Fruit fly (Drosophila melanogaster): Measurements from ENCODE around the gene CG42818.

The CG42818 gene

DNA sequence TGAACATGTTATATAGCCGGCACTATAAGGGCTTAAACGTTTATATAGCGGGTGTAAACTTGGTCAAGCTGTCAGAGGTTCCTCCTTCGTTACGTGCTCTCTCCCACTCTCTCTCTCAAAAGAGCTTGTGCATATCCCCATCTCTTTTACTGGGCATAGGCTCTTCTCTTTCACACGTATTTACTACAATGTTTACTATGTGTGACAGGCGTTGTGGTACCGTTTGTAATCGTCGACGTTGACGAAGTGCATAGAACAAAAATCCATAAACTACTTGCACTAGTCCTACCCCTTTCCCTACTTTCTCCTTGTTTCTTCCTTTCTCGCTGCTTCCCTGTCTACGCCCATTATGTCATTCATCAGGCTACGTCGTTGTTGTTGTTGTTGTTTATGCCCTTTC is 35.1 kb downstream of the CG42818 start:
- peak; percentile 24 for TF ChIP-seq CG7101 (tag; optimal IDR thresholded peaks at IDR 0.05)
- TF ChIP-seq pad (GFP tag; optimal IDR thresholded peaks at IDR 0.05): peak; percentile 27
- peak; percentile 74 for TF ChIP-seq cic (GFP tag; optimal IDR thresholded peaks at IDR 0.05)
- TF ChIP-seq Crg-1 (GFP tag; optimal IDR thresholded peaks at IDR 0.05): no peak

DNA sequence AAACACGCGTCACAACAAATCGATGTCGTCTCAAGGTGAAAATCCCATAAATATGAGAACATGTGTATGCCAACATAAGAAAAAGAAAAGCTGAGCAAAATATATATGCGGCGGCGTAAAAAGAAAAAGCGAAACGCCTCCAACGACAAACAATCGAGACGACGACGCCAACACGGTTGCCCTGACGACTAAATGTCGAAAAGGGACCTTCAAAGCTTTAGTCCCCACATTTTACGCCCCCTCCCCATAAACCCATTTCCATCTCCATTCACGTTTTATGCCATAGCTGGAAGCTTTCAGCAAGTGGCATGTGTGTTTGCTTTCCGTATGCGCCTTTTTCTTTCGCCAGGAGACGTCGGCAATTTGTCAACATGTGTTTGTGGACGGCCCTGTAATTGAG is 36.2 kb downstream of the CG42818 start:
- no peak for TF ChIP-seq tj (GFP tag; optimal IDR thresholded peaks at IDR 0.05)
- no peak for TF ChIP-seq CG7045 (GFP tag; optimal IDR thresholded peaks at IDR 0.05)
- no peak for TF ChIP-seq Mnt (GFP tag; optimal IDR thresholded peaks at IDR 0.05)
- no peak for TF ChIP-seq cic (GFP tag; optimal IDR thresholded peaks at IDR 0.05)
- TF ChIP-seq kay (GFP tag; ENCODE audit: borderline replicate concordance): no peak
- TF ChIP-seq toe (GFP tag; optimal IDR thresholded peaks at IDR 0.05): no peak
- TF ChIP-seq Crg-1 (GFP tag; optimal IDR thresholded peaks at IDR 0.05): no peak
- TF ChIP-seq CG5204 (GFP tag; optimal IDR thresholded peaks at IDR 0.05): no peak
- TF ChIP-seq CG33017 (tag; optimal IDR thresholded peaks at IDR 0.05): no peak
- TF ChIP-seq ovo (GFP tag; optimal IDR thresholded peaks at IDR 0.05): no peak

DNA sequence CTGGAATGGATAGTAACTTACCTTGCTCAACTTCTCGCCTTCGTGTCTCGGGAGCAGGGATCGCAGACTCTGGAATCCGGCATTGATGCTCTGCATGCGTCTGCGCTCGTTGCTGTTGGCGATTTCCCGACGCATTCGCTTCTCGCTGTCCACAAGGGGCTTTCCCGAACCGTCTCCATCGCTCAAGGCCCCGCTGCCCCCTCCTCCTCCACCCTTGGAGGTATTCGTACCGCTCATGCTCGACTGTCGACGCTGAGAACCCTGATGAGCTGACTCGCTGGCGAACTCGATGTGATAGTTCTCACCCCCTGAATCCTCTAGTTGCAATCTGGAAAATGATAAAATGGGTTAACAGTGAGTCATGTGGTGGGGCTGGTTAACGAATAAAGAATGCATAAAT is 37.1 kb downstream of the CG42818 start:
- TF ChIP-seq CG7101 (tag; optimal IDR thresholded peaks at IDR 0.05) (no peak), CG5204 (GFP tag; optimal IDR thresholded peaks at IDR 0.05) (no peak), kay (GFP tag; ENCODE audit: borderline replicate concordance) (no peak), tj (GFP tag; optimal IDR thresholded peaks at IDR 0.05) (no peak)

DNA sequence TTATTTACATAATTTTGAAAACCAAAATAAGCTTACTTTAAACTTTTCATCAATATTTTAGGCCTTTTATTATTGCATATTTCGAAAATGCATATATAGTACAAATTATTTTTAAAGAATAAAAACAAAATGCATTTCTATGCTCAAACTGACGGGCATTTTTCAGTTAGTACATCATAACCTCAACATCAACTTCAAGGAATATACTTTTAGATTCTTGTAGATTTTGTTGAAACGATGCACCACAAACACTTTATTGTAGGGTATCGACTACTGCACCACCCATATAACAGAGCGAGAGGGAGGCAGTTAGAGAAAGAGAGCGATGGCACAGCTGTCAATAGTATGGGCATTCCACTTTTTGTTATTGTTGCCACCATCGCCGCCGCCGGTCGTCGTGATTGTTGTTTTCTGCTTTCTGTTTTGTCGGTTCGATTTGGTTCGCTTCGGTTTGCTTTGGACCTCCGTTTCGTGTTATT is 38.1 kb downstream of the CG42818 start:
- TF ChIP-seq CG1620 (GFP tag; optimal IDR thresholded peaks at IDR 0.05): peak; percentile 51
- TF ChIP-seq bab1 (GFP tag; optimal IDR thresholded peaks at IDR 0.05): peak; percentile 79
- peak; percentile 59 for TF ChIP-seq cic (GFP tag; optimal IDR thresholded peaks at IDR 0.05)
- peak; percentile 23 for TF ChIP-seq CG12768 (GFP tag; optimal IDR thresholded peaks at IDR 0.05)
- TF ChIP-seq Crg-1 (GFP tag; optimal IDR thresholded peaks at IDR 0.05): no peak
- peak; percentile 63 for TF ChIP-seq Hr96 (GFP tag; optimal IDR thresholded peaks at IDR 0.05)
- no peak for TF ChIP-seq ovo (GFP tag; optimal IDR thresholded peaks at IDR 0.05)
- peak; percentile 67 for TF ChIP-seq CG14711 (tag; optimal IDR thresholded peaks at IDR 0.05)
- peak; percentile 57 for TF ChIP-seq CG11617 (GFP tag; optimal IDR thresholded peaks at IDR 0.05)
- TF ChIP-seq CG33017 (tag; optimal IDR thresholded peaks at IDR 0.05): peak; percentile 81
- TF ChIP-seq CG5204 (GFP tag; optimal IDR thresholded peaks at IDR 0.05): peak; percentile 83
- TF ChIP-seq tj (GFP tag; optimal IDR thresholded peaks at IDR 0.05): peak; percentile 72
- peak; percentile 71 for TF ChIP-seq CG7101 (tag; optimal IDR thresholded peaks at IDR 0.05)
- no peak for TF ChIP-seq Clk (GFP tag; optimal IDR thresholded peaks at IDR 0.05)
- no peak for TF ChIP-seq kay (GFP tag; ENCODE audit: borderline replicate concordance)
- TF ChIP-seq toe (GFP tag; optimal IDR thresholded peaks at IDR 0.05): peak; percentile 69
- peak; percentile 56 for TF ChIP-seq Mnt (GFP tag; optimal IDR thresholded peaks at IDR 0.05)
- TF ChIP-seq CG7045 (GFP tag; optimal IDR thresholded peaks at IDR 0.05): peak; percentile 73
- TF ChIP-seq cnc (optimal IDR thresholded peaks at IDR 0.05): no peak
- peak; percentile 59 for TF ChIP-seq pad (GFP tag; optimal IDR thresholded peaks at IDR 0.05)

dm6 chr2L:16281419-16282076 is 39.8 kb downstream of the CG42818 start:
- TF ChIP-seq CG14711 (tag; optimal IDR thresholded peaks at IDR 0.05) (no peak), CG5204 (GFP tag; optimal IDR thresholded peaks at IDR 0.05) (no peak), cnc (optimal IDR thresholded peaks at IDR 0.05) (no peak)

dm6 chr2L:16282077-16282471 is 40.3 kb downstream of the CG42818 start:
- TF ChIP-seq Mnt (GFP tag; optimal IDR thresholded peaks at IDR 0.05) (no peak), bab1 (GFP tag; optimal IDR thresholded peaks at IDR 0.05) (no peak), CG7101 (tag; optimal IDR thresholded peaks at IDR 0.05) (no peak), Clk (GFP tag; optimal IDR thresholded peaks at IDR 0.05) (no peak), CG12768 (GFP tag; optimal IDR thresholded peaks at IDR 0.05) (no peak), CG33017 (tag; optimal IDR thresholded peaks at IDR 0.05) (no peak), CG14711 (tag; optimal IDR thresholded peaks at IDR 0.05) (no peak), toe (GFP tag; optimal IDR thresholded peaks at IDR 0.05) (no peak), CG5204 (GFP tag; optimal IDR thresholded peaks at IDR 0.05) (no peak), cic (GFP tag; optimal IDR thresholded peaks at IDR 0.05) (no peak), CG11617 (GFP tag; optimal IDR thresholded peaks at IDR 0.05) (no peak), Hr96 (GFP tag; optimal IDR thresholded peaks at IDR 0.05) (no peak), CG1620 (GFP tag; optimal IDR thresholded peaks at IDR 0.05) (no peak)

- TF ChIP-seq kay (GFP tag; ENCODE audit: borderline replicate concordance) (peak; percentile 43), cnc (optimal IDR thresholded peaks at IDR 0.05) (no peak), Hr96 (GFP tag; optimal IDR thresholded peaks at IDR 0.05) (no peak), CG5204 (GFP tag; optimal IDR thresholded peaks at IDR 0.05) (no peak), tj (GFP tag; optimal IDR thresholded peaks at IDR 0.05) (peak; percentile 80), CG14711 (tag; optimal IDR thresholded peaks at IDR 0.05) (no peak), ovo (GFP tag; optimal IDR thresholded peaks at IDR 0.05) (no peak)
Observed at dm6 chr2L:16282856-16283255, 41.1 kb downstream of the CG42818 start.

Data from whole organism, adult.